Fruit fly (Drosophila melanogaster): ENCODE results near the gene Arl2.
A peak's percentile ranks its signal among the peaks of the same experiment; 100 is the strongest.

Arl2 gene

dm6 chr3R:8317215-8317614 lies 23.7 kb upstream of the Arl2 start, which contains the start of gene Ctr1B:
Gene Ctr1B (plus strand): TSS chr3R:8317612.
- TF ChIP-seq EcR (GFP tag; optimal IDR thresholded peaks at IDR 0.05), result no peak
- TF ChIP-seq CG4496 (GFP tag; IDR thresholded peaks at IDR 0.05), result no peak
- no peak for TF ChIP-seq CG9948 (tag; optimal IDR thresholded peaks at IDR 0.05)
- no peak for TF ChIP-seq CG17806 (tag; optimal IDR thresholded peaks at IDR 0.05)
- no peak for TF ChIP-seq Pif1A (GFP tag; optimal IDR thresholded peaks at IDR 0.05)
- TF ChIP-seq rn (GFP tag; IDR thresholded peaks at IDR 0.05), result no peak
- no peak for TF ChIP-seq CG12605 (GFP tag; IDR thresholded peaks at IDR 0.05)
- no peak for TF ChIP-seq Snoo (tag; optimal IDR thresholded peaks at IDR 0.05)
- TF ChIP-seq CG10348 (GFP tag; IDR thresholded peaks at IDR 0.05), result no peak
- TF ChIP-seq CG34367 (tag; optimal IDR thresholded peaks at IDR 0.05), result no peak
- TF ChIP-seq CG14655 (GFP tag; optimal IDR thresholded peaks at IDR 0.05), result no peak
- TF ChIP-seq CG13204 (GFP tag; optimal IDR thresholded peaks at IDR 0.05), result no peak
- no peak for TF ChIP-seq gl (tag; optimal IDR thresholded peaks at IDR 0.05)

- TF ChIP-seq Ets98B (GFP tag; IDR thresholded peaks at IDR 0.05), result peak; percentile 60; the same call in 1 of the 2 replicates
- 0 out of 3 replicates have a peak, but pooled peaks have one; percentile 21 for TF ChIP-seq CG4496 (GFP tag; IDR thresholded peaks at IDR 0.05)
- TF ChIP-seq CG13204 (GFP tag; optimal IDR thresholded peaks at IDR 0.05), result no peak
- TF ChIP-seq Pif1B (GFP tag; optimal IDR thresholded peaks at IDR 0.05), result no peak
- TF ChIP-seq CG8159 (tag; optimal IDR thresholded peaks at IDR 0.05), result no peak
- TF ChIP-seq CG9948 (tag; optimal IDR thresholded peaks at IDR 0.05), result no peak
- no peak for TF ChIP-seq CG34367 (tag; optimal IDR thresholded peaks at IDR 0.05)
- no peak for TF ChIP-seq CG32121 (GFP tag; IDR thresholded peaks at IDR 0.05)
- peak; percentile 65 for TF ChIP-seq CG12605 (GFP tag; IDR thresholded peaks at IDR 0.05)
- TF ChIP-seq fd96Ca (GFP tag; IDR thresholded peaks at IDR 0.05), result no peak; the same call in 2 of the 3 replicates
- TF ChIP-seq rn (GFP tag; IDR thresholded peaks at IDR 0.05), result no peak
- no peak for TF ChIP-seq Pif1A (GFP tag; optimal IDR thresholded peaks at IDR 0.05)
- TF ChIP-seq D1 (tag; optimal IDR thresholded peaks at IDR 0.05), result no peak
- no peak for TF ChIP-seq CG8301 (tag; optimal IDR thresholded peaks at IDR 0.05)
Observed at dm6 chr3R:8317709-8318335, 23.1 kb upstream of the Arl2 start.

- TF ChIP-seq CG8301 (tag; optimal IDR thresholded peaks at IDR 0.05), result no peak
- no peak for TF ChIP-seq Ets98B (GFP tag; IDR thresholded peaks at IDR 0.05)
Observed at dm6 chr3R:8321447-8321846, 19.5 kb upstream of the Arl2 start, which contains the start of gene Or85a. Gene Or85a (plus strand): TSS chr3R:8321747.

- TF ChIP-seq fd96Ca (GFP tag; IDR thresholded peaks at IDR 0.05) (no peak), EcR (GFP tag; optimal IDR thresholded peaks at IDR 0.05) (no peak), CG4496 (GFP tag; IDR thresholded peaks at IDR 0.05) (no peak), CG14655 (GFP tag; optimal IDR thresholded peaks at IDR 0.05) (no peak), gl (tag; optimal IDR thresholded peaks at IDR 0.05) (no peak), CG8159 (tag; optimal IDR thresholded peaks at IDR 0.05) (no peak), Ets98B (GFP tag; IDR thresholded peaks at IDR 0.05) (no peak), D1 (tag; optimal IDR thresholded peaks at IDR 0.05) (no peak), Pif1B (GFP tag; optimal IDR thresholded peaks at IDR 0.05) (no peak)
Observed at dm6 chr3R:8324016-8324415, 16.9 kb upstream of the Arl2 start, which contains the start of gene CG7443. Gene CG7443 (plus strand): TSS chr3R:8324316.

dm6 chr3R:8326884-8327283 lies 14.0 kb upstream of the Arl2 start:
- TF ChIP-seq gl (tag; optimal IDR thresholded peaks at IDR 0.05), result no peak
- no peak for TF ChIP-seq Pif1B (GFP tag; optimal IDR thresholded peaks at IDR 0.05)
- TF ChIP-seq CG9948 (tag; optimal IDR thresholded peaks at IDR 0.05), result no peak
- no peak for TF ChIP-seq CG8159 (tag; optimal IDR thresholded peaks at IDR 0.05)
- no peak for TF ChIP-seq CG14655 (GFP tag; optimal IDR thresholded peaks at IDR 0.05)
- TF ChIP-seq CG4496 (GFP tag; IDR thresholded peaks at IDR 0.05), result no peak
- TF ChIP-seq Ets98B (GFP tag; IDR thresholded peaks at IDR 0.05), result no peak
- TF ChIP-seq CG17806 (tag; optimal IDR thresholded peaks at IDR 0.05), result no peak
- TF ChIP-seq CG32121 (GFP tag; IDR thresholded peaks at IDR 0.05), result no peak
- TF ChIP-seq rn (GFP tag; IDR thresholded peaks at IDR 0.05), result no peak
- no peak for TF ChIP-seq CG13204 (GFP tag; optimal IDR thresholded peaks at IDR 0.05)
- TF ChIP-seq D1 (tag; optimal IDR thresholded peaks at IDR 0.05), result no peak
- TF ChIP-seq CG12605 (GFP tag; IDR thresholded peaks at IDR 0.05), result no peak

dm6 chr3R:8327967-8328789 lies 12.7 kb upstream of the Arl2 start:
- TF ChIP-seq CG8159 (tag; optimal IDR thresholded peaks at IDR 0.05) (no peak), CG32121 (GFP tag; IDR thresholded peaks at IDR 0.05) (no peak), gl (tag; optimal IDR thresholded peaks at IDR 0.05) (no peak), CG13204 (GFP tag; optimal IDR thresholded peaks at IDR 0.05) (no peak), CG14655 (GFP tag; optimal IDR thresholded peaks at IDR 0.05) (no peak), D1 (tag; optimal IDR thresholded peaks at IDR 0.05) (no peak), Snoo (tag; optimal IDR thresholded peaks at IDR 0.05) (no peak), CG17806 (tag; optimal IDR thresholded peaks at IDR 0.05) (no peak), fd96Ca (GFP tag; IDR thresholded peaks at IDR 0.05) (no peak), CG9948 (tag; optimal IDR thresholded peaks at IDR 0.05) (no peak), CG34367 (tag; optimal IDR thresholded peaks at IDR 0.05) (no peak), Pif1B (GFP tag; optimal IDR thresholded peaks at IDR 0.05) (no peak), CG8301 (tag; optimal IDR thresholded peaks at IDR 0.05) (no peak), Pif1A (GFP tag; optimal IDR thresholded peaks at IDR 0.05) (no peak)

Data from whole organism, pupa.